Worm (Caenorhabditis elegans) whole organism, L4/young adult: ENCODE results near the gene dpy-6.

Experiments used
- W03F9.2 ChIP-seq: fragments of 150-350 bp; optimal IDR thresholded peaks from 2 replicates; lab custom pipeline; 2014; ENCODE audit warnings: missing biosample characterization, missing genetic modification characterization
- dao-5 ChIP-seq: sonication (generic microtip); optimal IDR thresholded peaks from 2 replicates; lab custom pipeline; 2016; ENCODE audit warnings: missing genotype, missing genetic modification characterization, moderate library complexity, missing compliant biosample characterization
- him-1 ChIP-seq: sonication (generic microtip); optimal IDR thresholded peaks from 2 replicates; lab custom pipeline; 2016; ENCODE audit warnings: missing genotype, missing genetic modification reagents, missing genetic modification characterization, missing compliant biosample characterization

ce11 chrX:8489886-8490285, 34.4 kb upstream of the dpy-6 start:
- TF ChIP-seq W03F9.2 (tag; lab: Kevin White, UChicago): no peak
- no peak for TF ChIP-seq him-1 (tag; lab: Kevin White, UChicago)
- TF ChIP-seq dao-5: no peak
